Worm (Caenorhabditis elegans): Measurements from ENCODE around the gene K11D9.3.
A peak's percentile ranks its signal among the peaks of the same experiment; 100 is the strongest.

The K11D9.3 gene

ce11 chrIII:10819257-10819656, 17.2 kb upstream of the K11D9.3 start (continued):
- TF ChIP-seq Y53F4B.3 (GFP tag; IDR thresholded peaks at IDR 0.05) = no peak
- peak; percentile 29; the same call in 1 of the 2 replicates for TF ChIP-seq cebp-2 (GFP tag; IDR thresholded peaks at IDR 0.05)
- no peak for TF ChIP-seq ceh-79 (tag; optimal IDR thresholded peaks at IDR 0.05)
- no peak for TF ChIP-seq ceh-100 (GFP tag; IDR thresholded peaks at IDR 0.05)
- no peak for TF ChIP-seq ccch-3 (GFP tag; optimal IDR thresholded peaks at IDR 0.05)
- TF ChIP-seq B0336.3 (GFP tag; IDR thresholded peaks at IDR 0.05) = no peak
- no peak for TF ChIP-seq fkh-3 (tag; optimal IDR thresholded peaks at IDR 0.05)
- no peak for TF ChIP-seq akir-1 (GFP tag; optimal IDR thresholded peaks at IDR 0.05)
- TF ChIP-seq snpc-1.1 (tag; optimal IDR thresholded peaks at IDR 0.05; ENCODE audit: insufficient read depth) = no peak
- TF ChIP-seq sdz-38 (tag; optimal IDR thresholded peaks at IDR 0.05) = no peak
- TF ChIP-seq zim-3 (tag; optimal IDR thresholded peaks at IDR 0.05) = no peak
- TF ChIP-seq F22D6.2 (tag; optimal IDR thresholded peaks at IDR 0.05) = no peak
- no peak for TF ChIP-seq repo-1 (tag; optimal IDR thresholded peaks at IDR 0.05)
- no peak for TF ChIP-seq hrde-1 (tag; optimal IDR thresholded peaks at IDR 0.05; ENCODE audit: borderline replicate concordance)
- TF ChIP-seq B0261.1 (tag; optimal IDR thresholded peaks at IDR 0.05) = no peak
- TF ChIP-seq ztf-26 (tag; optimal IDR thresholded peaks at IDR 0.05) = no peak
- TF ChIP-seq dpl-1 (GFP tag; optimal IDR thresholded peaks at IDR 0.05) = no peak
- no peak for TF ChIP-seq ztf-22 (GFP tag; optimal IDR thresholded peaks at IDR 0.05)
- no peak for TF ChIP-seq F57C9.4 (tag; optimal IDR thresholded peaks at IDR 0.05)
- no peak for TF ChIP-seq tbp1 (GFP tag; optimal IDR thresholded peaks at IDR 0.05)
- TF ChIP-seq ceh-91 (GFP tag; IDR thresholded peaks at IDR 0.05) = no peak

ce11 chrIII:10818364-10818763, 16.4 kb upstream of the K11D9.3 start:
- TF ChIP-seq aptf-3 (GFP tag; IDR thresholded peaks at IDR 0.05) (no peak), lin-40 (tag; optimal IDR thresholded peaks at IDR 0.05) (peak; percentile 62), lin-35 (GFP tag; optimal IDR thresholded peaks at IDR 0.05) (peak in 1 of 3 experiments; percentile 18), attf-5 (GFP tag; optimal IDR thresholded peaks at IDR 0.05) (peak; percentile 49), die-1 (tag; optimal IDR thresholded peaks at IDR 0.05) (peak; percentile 24), hsf-1 (GFP tag; IDR thresholded peaks at IDR 0.05) (peak; percentile 74), atf-7 (tag; optimal IDR thresholded peaks at IDR 0.05) (peak; percentile 51), lin-26 (GFP tag; IDR thresholded peaks at IDR 0.05) (peak; percentile 36; the same call in 1 of the 2 replicates), dpff-1 (tag; optimal IDR thresholded peaks at IDR 0.05) (no peak), lin-54 (GFP tag; optimal IDR thresholded peaks at IDR 0.05) (peak; percentile 38), let-526 (GFP tag; IDR thresholded peaks at IDR 0.05) (peak; percentile 14; the same call in 1 of the 2 replicates), F37B4.10 (GFP tag; IDR thresholded peaks at IDR 0.05) (no peak), egrh-3 (GFP tag; IDR thresholded peaks at IDR 0.05) (peak; percentile 13; the same call in 1 of the 2 replicates), madf-6 (GFP tag; IDR thresholded peaks at IDR 0.05) (peak; percentile 49), snpc-4 (GFP tag; optimal IDR thresholded peaks at IDR 0.05) (peak; percentile 5), snpc-4 (tag; optimal IDR thresholded peaks at IDR 0.05) (peak in 2 of 4 experiments; percentile 30 to 31), madf-3 (GFP tag; IDR thresholded peaks at IDR 0.05) (0 out of 2 replicates have a peak, but pooled peaks have one; percentile 4), F39B2.1 (GFP tag; IDR thresholded peaks at IDR 0.05) (0 out of 2 replicates have a peak, but pooled peaks have one; percentile 4), zfh-2 (GFP tag; conservative IDR thresholded peaks at IDR 0.05) (peak; percentile 54; the same call in 1 of the 2 replicates), ztf-18 (tag; optimal IDR thresholded peaks at IDR 0.05) (peak; percentile 19), ZK185.1 (tag; optimal IDR thresholded peaks at IDR 0.05; ENCODE audit: poor library complexity, severe bottlenecking) (peak; percentile 69), mcd-1 (GFP tag; IDR thresholded peaks at IDR 0.05) (peak; percentile 60), ztf-26 (tag; optimal IDR thresholded peaks at IDR 0.05) (peak; percentile 49), ekl-4 (GFP tag; IDR thresholded peaks at IDR 0.05) (peak; percentile 50; the same call in 1 of the 2 replicates), nhr-80 (tag; optimal IDR thresholded peaks at IDR 0.05) (peak; percentile 71), repo-1 (tag; optimal IDR thresholded peaks at IDR 0.05) (peak; percentile 12), C06A6.2 (GFP tag; conservative IDR thresholded peaks at IDR 0.05) (no peak; the same call in 1 of the 2 replicates), snpc-3.4 (tag; optimal IDR thresholded peaks at IDR 0.05) (no peak), Y95B8A.8 (GFP tag; IDR thresholded peaks at IDR 0.05) (0 out of 2 replicates have a peak, but pooled peaks have one; percentile 34), pha-4 (tag; optimal IDR thresholded peaks at IDR 0.05) (no peak)
